Fruit fly (Drosophila melanogaster) whole organism, larva: ENCODE measurements around the gene CG13081.

Source experiments
- noc ChIP-seq: fragments of 200-800 bp; sonication (Bioruptor generic); optimal IDR thresholded peaks from 3 replicates; lab custom pipeline; 2019; ENCODE audit warnings: missing biosample characterization, mild to moderate bottlenecking, missing genetic modification characterization, moderate library complexity

Gene CG13081

DNA sequence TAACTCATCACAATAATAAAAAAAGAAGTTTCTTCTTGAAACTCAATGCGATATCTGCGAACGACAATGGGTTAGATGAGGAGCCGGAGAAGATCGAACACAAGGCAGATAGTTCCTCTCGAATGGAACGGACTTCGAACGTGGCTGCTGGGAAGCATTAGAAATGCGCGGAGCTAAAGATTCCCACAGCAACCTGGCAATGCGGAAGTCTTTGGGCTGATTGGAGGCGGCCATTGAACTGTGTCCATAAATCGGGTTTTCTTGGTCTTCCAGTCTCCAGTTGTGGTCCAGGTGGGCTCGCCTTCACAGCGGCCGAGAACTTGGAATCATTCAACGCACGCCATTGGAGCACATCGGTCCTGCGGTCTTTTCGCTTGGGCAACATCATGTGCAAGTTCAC is at the start of gene CG13081:
CG13081 (plus strand) TSS at position 301 of the 400 bp plus-strand sequence.
- TF ChIP-seq noc (tag; lab: Kevin White, UChicago) = no peak

DNA sequence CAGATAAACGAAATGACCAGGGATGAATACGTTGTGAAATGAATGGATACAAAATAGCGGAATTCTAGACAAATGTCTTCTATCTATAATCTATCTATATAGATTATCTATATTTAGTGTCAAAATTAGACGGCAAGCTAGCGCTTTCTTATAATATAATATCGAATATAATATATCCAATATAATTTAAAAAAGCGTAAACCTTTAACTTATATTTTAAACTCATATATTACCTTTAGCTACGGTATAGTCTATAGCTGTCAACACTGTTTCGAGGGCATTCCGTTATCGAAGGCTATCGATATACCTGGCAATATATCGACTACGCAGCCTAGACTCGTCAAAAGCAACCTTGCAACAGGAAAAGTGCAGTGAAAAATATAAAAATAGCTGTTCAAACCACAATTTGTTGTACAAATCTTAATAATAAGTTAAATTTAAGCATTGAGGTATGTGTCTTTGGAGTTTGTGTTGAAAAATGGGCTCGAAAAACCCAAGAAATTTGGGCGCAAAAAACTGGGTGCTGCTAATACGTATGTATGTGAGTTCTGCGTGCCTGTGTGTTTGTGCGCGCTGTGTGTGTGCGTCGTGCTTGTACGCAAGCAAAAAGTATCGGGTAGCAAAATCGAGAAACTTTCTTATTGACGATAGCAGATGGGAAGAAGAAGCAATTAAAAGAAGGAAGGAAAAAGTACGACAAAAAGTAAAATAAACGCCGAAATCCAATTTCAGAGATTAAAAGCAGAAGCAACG is 47.3 kb upstream of the CG13081 start, which contains the start of the genes swm and Ctu2:
swm (plus strand) TSS at position 318 of the 753 bp plus-strand sequence.
Ctu2 (minus strand) TSS at position 320 of the 753 bp plus-strand sequence.
- TF ChIP-seq noc (tag; lab: Kevin White, UChicago) = peak; percentile 87

DNA sequence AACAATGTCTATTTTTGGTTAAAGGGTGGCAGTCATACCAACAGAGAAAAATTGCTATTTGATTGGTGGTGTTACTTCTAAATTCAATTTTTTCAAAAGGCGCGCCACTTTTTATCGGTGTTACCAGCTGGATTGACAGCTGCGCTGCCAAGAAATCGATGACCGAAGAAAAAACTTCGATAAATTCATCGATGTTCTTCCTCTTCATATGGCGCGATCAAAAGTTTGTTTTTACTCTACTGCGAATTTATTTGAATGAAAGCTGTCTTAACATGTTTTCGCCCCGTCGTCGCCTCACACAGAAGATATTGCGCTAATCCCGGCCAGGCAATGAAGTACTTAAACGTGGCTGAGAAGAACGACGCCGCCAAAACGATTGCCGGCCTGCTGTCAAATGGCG is 42.4 kb upstream of the CG13081 start, which contains the start of gene Top3alpha:
Top3alpha (plus strand) TSS at position 186 of the 400 bp plus-strand sequence.
- TF ChIP-seq noc (tag; lab: Kevin White, UChicago) = no peak

DNA sequence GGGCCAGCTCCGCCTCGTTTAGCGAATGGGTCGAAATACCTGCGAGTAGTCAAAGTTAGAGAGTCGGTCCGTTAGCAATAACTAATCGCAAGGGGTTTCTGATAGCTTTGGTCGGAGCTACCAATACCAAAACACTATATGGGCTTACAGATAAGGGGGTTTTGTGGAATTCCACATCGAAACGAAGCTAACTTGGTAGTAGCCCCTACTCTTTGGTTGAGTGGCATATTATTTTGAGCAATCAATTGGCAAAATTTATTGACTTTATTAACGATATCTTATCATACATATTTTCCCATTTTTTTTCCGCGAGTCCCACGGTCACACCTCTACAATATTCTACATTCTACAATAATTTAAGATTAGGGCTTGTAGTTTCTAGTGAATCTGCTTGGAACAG is 34.1 kb upstream of the CG13081 start:
- TF ChIP-seq noc (tag; lab: Kevin White, UChicago) = no peak

DNA sequence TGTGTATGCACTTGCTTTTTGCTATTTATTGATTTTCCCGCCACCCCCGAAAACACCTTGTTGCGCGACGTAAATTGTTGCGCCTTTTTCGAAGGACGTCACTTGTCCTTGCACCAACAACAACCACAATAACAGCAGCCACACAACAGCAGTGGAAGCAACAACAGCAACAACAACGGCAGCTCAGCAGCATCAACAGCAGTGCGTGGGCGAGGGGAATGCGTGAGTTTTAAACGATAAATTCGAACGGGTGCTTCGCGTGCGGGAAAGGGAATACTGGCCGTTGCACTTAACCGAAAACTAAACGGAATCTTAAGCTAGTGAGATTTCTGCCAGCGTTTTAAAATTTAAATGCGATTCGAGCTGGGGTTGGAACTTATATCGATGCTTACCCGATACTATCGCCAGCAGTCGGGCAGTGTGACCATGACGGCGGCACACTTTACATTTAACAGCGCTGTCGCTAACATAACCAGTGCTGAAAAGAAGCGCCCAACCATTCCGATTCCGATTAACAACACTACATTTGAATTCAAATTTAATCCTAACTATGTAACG is 32.0 kb upstream of the CG13081 start, which contains the start of gene cyst:
cyst (minus strand) TSS at position 404 of the 558 bp plus-strand sequence.
- no peak for TF ChIP-seq noc (tag; lab: Kevin White, UChicago)

DNA sequence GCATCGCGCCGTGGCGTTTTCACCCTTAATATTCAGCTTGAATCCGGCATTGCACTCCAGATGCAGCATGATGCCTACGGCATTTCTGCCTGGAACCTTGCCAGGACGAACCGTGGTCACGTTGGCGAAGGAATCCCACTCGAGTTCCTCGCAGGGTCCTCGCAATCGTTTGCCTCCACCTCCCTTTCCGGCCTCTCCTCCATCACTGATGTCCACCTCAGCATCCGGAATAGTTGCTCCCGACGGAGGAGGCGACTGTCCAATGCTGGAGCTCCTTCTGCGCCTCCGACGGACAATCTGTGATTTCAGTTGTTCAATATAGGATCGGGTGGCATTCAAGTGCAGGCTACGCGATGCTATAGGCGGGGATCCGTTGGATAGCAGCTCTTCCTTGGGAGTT is 28.2 kb upstream of the CG13081 start:
- TF ChIP-seq noc (tag; lab: Kevin White, UChicago) = no peak

DNA sequence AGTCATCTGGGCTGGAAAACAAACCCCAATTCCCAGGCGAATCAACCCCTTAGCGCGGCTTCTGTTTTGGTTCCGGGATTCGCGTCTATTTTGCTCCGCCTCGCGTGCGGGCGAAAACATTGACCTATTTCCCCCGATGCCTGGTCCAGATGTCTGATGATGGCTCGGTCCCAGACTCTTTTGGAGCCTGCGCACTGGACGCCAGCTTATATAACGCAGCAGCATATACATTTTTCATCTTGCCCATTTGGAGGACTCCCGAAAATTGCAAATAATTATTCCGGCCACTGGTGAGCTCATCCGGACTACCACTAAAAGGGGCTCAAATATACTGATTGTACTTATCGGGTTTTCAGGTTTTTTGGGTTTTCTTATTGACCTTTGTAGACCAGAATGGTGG is 24.3 kb upstream of the CG13081 start:
- TF ChIP-seq noc (tag; lab: Kevin White, UChicago) = no peak

DNA sequence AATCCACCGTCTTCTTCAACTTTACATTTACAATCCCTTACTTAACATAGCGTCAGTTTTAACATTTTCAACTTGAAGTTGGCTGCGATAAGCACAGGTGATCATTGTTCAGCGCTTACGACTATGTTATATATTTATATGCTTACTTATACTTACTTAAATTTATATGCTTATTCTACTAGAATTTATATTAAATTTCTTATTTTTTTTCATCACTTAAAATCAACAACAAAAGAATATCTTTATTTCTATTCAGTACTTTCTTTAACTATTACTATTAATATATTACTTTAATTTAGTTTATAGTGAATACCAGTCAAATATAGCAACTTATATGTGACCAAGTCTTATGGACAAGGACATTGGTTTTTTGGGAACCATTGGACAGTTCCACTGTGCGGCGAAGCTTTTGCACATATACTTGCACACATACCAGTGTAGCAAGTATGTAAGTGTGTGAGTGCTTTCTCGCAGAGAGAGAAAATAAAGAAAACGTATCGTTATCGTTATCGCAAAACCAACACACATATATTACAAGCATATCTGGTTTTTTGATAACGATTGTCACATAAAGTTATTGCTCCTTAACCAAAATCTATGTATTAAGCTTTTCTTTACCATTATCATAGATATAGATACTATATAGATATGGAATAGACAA is 23.1 kb upstream of the CG13081 start, which contains the start of gene Hasp:
Hasp (minus strand) TSS at position 51 of the 661 bp plus-strand sequence.
- TF ChIP-seq noc (tag; lab: Kevin White, UChicago) = no peak

DNA sequence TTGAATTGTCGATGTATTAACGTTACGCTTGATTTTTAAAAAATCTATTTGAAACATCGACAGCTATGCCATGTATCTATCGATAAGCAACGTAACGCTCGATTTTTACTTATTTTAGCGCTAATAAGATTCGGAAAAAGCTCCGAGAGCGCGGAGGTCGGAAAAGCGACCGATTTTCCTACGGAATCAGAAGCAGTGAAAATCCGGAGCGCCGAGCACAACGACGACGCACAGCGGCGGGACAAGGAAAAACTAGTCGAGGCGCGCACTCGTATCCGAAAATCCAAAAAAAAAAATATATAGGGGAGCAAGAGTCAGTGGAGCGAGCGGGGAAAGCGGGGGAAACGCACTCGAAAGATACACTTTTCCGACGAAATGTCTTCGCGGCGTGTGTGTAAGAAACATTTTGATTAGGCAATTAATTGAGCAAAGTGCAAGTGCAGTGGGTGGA is 21.7 kb upstream of the CG13081 start, which contains the start of gene CG10132:
CG10132 (plus strand) TSS at position 189 of the 451 bp plus-strand sequence.
- TF ChIP-seq noc (tag; lab: Kevin White, UChicago) = no peak

DNA sequence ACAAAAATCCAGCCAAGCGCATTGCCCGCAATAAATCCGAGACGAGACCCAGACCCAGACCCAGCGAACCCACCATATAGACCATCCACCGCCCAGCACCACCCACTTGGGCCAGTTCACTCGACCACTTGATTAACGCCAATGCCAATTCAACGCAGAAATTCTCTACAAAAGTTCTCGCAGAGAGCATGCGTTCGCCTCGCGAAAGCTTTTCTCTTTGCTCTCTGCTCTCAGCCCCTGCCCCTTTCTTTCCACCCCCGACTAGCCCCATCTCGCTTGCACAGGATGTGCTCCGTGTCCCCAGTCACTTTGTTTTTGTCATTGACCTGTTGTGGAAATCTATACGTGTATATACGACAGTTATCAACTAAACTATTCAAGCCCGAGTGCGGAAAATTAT is 20.8 kb upstream of the CG13081 start:
- no peak for TF ChIP-seq noc (tag; lab: Kevin White, UChicago)

DNA sequence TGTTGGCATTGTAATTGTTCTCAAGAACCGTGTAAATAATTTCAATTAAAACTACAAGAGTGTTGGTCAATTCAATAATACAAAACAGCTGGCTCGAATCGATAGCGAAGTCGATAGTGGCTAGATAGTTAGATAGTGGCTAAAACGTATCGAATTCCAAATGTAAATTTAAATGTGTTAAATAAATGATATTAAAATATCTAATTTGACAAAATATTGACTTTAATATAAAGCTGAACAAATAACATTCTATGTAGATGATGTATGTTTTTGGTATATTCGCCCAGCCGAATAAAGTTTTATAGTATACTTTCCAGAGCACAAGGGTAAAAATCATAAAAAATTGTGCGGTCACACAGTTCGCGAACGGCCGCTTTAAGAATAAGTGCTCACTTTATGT is 14.1 kb upstream of the CG13081 start, which contains the start of the genes Dpm1 and CG10137:
Dpm1 (minus strand) TSS at position 53 of the 400 bp plus-strand sequence.
CG10137 (plus strand) TSS at position 371 of the 400 bp plus-strand sequence.
- TF ChIP-seq noc (tag; lab: Kevin White, UChicago) = no peak

DNA sequence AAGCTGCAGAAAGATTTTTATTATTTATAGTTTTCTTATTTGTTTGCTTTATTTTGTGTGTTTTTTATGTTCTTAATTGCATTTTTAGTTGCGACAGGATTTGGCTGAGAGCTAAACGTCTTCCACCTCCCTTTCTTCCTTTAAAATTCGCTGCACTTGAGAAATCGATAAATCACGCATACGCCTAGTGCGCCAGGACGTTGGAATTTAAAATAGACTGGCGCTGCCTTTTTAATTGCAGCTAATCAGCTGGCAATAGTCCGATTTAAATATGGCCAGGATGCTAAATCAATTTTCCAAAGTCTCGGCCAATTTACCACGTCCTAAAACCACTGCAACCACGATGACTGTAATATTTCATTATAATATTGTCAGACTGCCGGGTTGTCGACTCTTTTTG is 13.6 kb upstream of the CG13081 start:
- no peak for TF ChIP-seq noc (tag; lab: Kevin White, UChicago)

DNA sequence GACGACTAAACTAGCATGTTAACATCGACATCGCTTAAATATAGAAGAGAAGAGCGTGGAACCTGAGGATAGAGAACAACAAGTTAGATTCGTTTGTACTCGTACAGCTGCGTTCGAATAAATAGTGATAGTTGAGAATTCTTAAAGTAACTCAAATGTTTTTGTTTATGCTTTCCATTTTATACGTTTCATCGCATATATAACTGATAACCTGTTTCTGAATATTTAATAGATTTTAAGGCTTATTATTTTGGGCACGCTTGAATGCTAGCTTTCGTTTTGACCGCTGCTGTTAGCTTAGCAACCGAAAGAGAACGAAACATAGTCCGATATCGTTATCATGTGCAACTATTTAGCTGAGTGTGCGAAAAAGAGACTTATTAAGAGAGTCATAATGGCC is 12.1 kb upstream of the CG13081 start:
- TF ChIP-seq noc (tag; lab: Kevin White, UChicago) = peak; percentile 100

DNA sequence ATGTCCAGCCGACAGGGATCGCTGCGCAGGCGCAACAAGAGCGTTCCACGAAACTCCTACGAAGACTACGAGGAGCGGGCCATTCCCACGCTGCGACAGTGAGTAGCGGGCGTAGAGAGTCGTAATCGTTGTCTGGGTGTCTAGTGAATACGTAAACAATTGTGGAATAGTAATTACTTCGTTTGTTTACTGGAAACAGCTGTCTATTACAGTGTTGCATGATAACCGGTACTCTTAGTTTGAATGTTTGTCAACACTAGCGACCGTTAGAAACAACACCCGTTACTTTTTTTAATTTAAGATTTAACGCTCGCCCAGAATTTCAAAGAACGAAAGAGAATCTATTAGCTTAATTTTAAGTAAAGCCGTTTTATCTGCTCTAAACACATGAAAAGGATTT is 10.3 kb upstream of the CG13081 start, which contains the start of gene CG10165:
CG10165 (minus strand) TSS at position 214 of the 400 bp plus-strand sequence.
- no peak for TF ChIP-seq noc (tag; lab: Kevin White, UChicago)

DNA sequence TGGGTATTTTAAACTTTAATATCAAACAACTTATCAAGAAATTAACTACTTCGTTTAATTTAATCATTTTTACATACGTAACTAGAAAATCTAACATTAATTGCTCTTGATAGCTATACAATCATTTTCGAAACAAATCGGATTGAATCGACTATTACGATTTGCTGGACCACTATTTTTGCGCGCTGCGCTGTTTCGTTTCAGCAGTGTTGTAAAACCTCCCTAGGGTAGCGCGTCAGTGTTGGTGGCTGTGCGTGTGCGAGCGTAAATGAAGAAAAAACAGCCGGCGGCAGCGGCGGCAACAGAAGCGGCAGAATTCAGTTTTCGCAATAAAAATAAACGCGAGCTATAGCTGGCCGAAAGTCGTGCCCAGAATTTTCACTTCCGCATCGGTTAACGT is 7.2 kb upstream of the CG13081 start, which contains the start of gene CG33116:
CG33116 (plus strand) TSS at position 233 of the 400 bp plus-strand sequence.
- TF ChIP-seq noc (tag; lab: Kevin White, UChicago) = peak; percentile 74
